Worm (Caenorhabditis elegans) whole organism, L1 larva: ENCODE results near the gene F25E2.2.

Experiments used
- aha-1 ChIP-seq: fragments of 150-350 bp; optimal IDR thresholded peaks from 2 replicates; lab custom pipeline; 2014; ENCODE audit warnings: missing biosample characterization, missing genetic modification characterization
- ceh-82 ChIP-seq, 3 experiments: fragments of 150-350 bp in 1 of 3; sonication (generic microtip) in 2 of 3; optimal IDR thresholded peaks; 2 replicates each; lab custom pipeline; 2014 to 2017; ENCODE audit warnings: missing biosample characterization in 3 of 3, missing genetic modification characterization in 3 of 3
- ets-5 ChIP-seq: fragments of 200-800 bp; sonication (Bioruptor generic); IDR thresholded peaks from 2 replicates; pipeline ENCODE4 v1.3.6; 2022; ENCODE audit warnings: missing genetic modification characterization, missing compliant biosample characterization
- fkh-10 ChIP-seq: sonication (generic microtip); optimal IDR thresholded peaks from 2 replicates; lab custom pipeline; 2017; ENCODE audit warnings: missing biosample characterization, missing genetic modification reagents, missing genetic modification characterization
- fos-1 ChIP-seq: fragments of 150-350 bp; optimal IDR thresholded peaks from 2 replicates; lab custom pipeline; 2014; ENCODE audit warnings: missing biosample characterization, missing genetic modification characterization
- jun-1 ChIP-seq: fragments of 150-350 bp; optimal IDR thresholded peaks from 2 replicates; lab custom pipeline; 2014; ENCODE audit warnings: missing biosample characterization, missing genetic modification reagents, missing genetic modification characterization
- lin-14 ChIP-seq: fragments of 200-800 bp; sonication (Bioruptor generic); optimal IDR thresholded peaks from 2 replicates; lab custom pipeline; 2018; ENCODE audit warnings: mild to moderate bottlenecking, missing genetic modification characterization, moderate library complexity, missing compliant biosample characterization
- mdl-1 ChIP-seq, 2 experiments: fragments of 150-350 bp; optimal IDR thresholded peaks; 2 replicates each; lab custom pipeline; 2014 to 2017; ENCODE audit warnings: missing biosample characterization in 2 of 2, missing genetic modification characterization in 2 of 2, inconsistent platforms in 1 of 2
- skn-1 ChIP-seq: fragments of 150-350 bp; optimal IDR thresholded peaks from 2 replicates; lab custom pipeline; 2014; ENCODE audit warnings: missing biosample characterization, missing genetic modification characterization

DNA sequence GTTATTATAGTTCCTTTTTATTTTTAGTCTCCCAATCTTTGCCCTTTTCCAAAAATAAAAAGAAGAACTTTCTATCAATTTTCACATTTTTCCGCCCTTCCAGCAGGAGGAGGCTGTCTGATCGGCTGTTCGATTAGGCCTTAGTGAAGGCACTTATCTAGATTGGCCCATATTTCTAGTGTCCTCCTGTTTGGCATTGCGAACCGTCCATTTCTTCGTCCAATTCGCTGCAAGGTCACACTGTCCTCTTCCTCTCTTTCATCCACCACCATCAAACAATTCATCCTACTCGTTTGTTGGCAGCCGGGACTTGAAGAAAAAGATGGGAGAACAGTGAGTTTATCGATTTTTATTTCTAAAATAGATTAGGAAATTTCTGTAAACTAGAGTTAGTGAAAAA lies 38.4 kb downstream of the F25E2.2 start, which contains the start of gene T04G9.4:
- TF ChIP-seq aha-1 (tag; lab: Kevin White, UChicago) (no peak), ceh-82 (tag; optimal IDR thresholded peaks at IDR 0.05; lab: Kevin White, UChicago) (no peak), lin-14 (GFP tag; lab: Kevin White, UChicago) (peak; percentile 62), jun-1 (tag; lab: Kevin White, UChicago) (no peak), mdl-1 (tag; optimal IDR thresholded peaks at IDR 0.05; lab: Kevin White, UChicago) (no peak), fkh-10 (no peak), fos-1 (tag; lab: Kevin White, UChicago) (no peak), skn-1 (tag; lab: Kevin White, UChicago) (no peak), ets-5 (no peak)
